Worm (Caenorhabditis elegans) whole organism, young adult: ENCODE measurements around the gene str-23.
"Not testable (repeated sequence)": the region's sequence is repeated elsewhere in the genome, so short reads cannot be mapped to it uniquely, and the experiment has no call there.

Experiments
- B0261.1 ChIP-seq: sonication (generic microtip); optimal IDR thresholded peaks from 2 replicates; lab custom pipeline; 2016; ENCODE audit warnings: mild to moderate bottlenecking, missing genetic modification characterization, moderate library complexity, missing compliant biosample characterization
- C06A6.2 ChIP-seq: fragments of 200-800 bp; sonication (Bioruptor generic); conservative IDR thresholded peaks from 2 replicates; pipeline ENCODE4 v1.3.6; 2022; ENCODE audit warnings: missing genetic modification characterization, missing compliant biosample characterization
- F52B5.7 ChIP-seq: sonication (generic microtip); optimal IDR thresholded peaks from 2 replicates; lab custom pipeline; 2016; ENCODE audit warnings: mild to moderate bottlenecking, missing genetic modification characterization, missing compliant biosample characterization
- K12H6.12 ChIP-seq: fragments of 200-800 bp; sonication (Bioruptor generic); optimal IDR thresholded peaks from 2 replicates; lab custom pipeline; 2018; ENCODE audit warnings: mild to moderate bottlenecking, missing genetic modification characterization, missing compliant biosample characterization
- ama-1 ChIP-seq, 3 experiments: fragments of 150-350 bp in 1 of 3; sonication (generic microtip) in 2 of 3; optimal IDR thresholded peaks; 2 replicates each; lab custom pipeline; 2014 to 2018; ENCODE audit warnings: missing biosample characterization in 2 of 3, missing genetic modification characterization in 2 of 3, missing genetic modification reagents in 2 of 3
- fkh-3 ChIP-seq: sonication (generic microtip); optimal IDR thresholded peaks from 2 replicates; lab custom pipeline; 2016; ENCODE audit warnings: mild to moderate bottlenecking, missing genetic modification characterization, missing compliant biosample characterization
- lir-1 ChIP-seq: fragments of 200-800 bp; sonication (Bioruptor generic); conservative IDR thresholded peaks from 2 replicates; pipeline ENCODE4 v1.3.6; 2022; ENCODE audit warnings: missing genetic modification reagents, missing genetic modification characterization, missing compliant biosample characterization
- mel-28 ChIP-seq: sonication (generic microtip); optimal IDR thresholded peaks from 2 replicates; lab custom pipeline; 2016; ENCODE audit warnings: borderline replicate concordance, mild to moderate bottlenecking, missing genetic modification characterization, missing compliant biosample characterization
- nhr-179 ChIP-seq: sonication (generic microtip); optimal IDR thresholded peaks from 2 replicates; lab custom pipeline; 2016; ENCODE audit warnings: mild to moderate bottlenecking, missing genetic modification characterization, missing compliant biosample characterization
- pbrm-1 ChIP-seq: fragments of 200-800 bp; sonication (Bioruptor generic); IDR thresholded peaks from 2 replicates; pipeline ENCODE4 v1.3.6; 2022; ENCODE audit warnings: missing genetic modification reagents, missing genetic modification characterization, missing compliant biosample characterization
- pha-4 ChIP-seq: fragments of 150-350 bp; sonication (generic microtip); optimal IDR thresholded peaks from 2 replicates; lab custom pipeline; 2014; ENCODE audit warnings: missing biosample characterization, missing genetic modification reagents, missing genetic modification characterization
- unc-62 ChIP-seq: fragments of 150-350 bp; optimal IDR thresholded peaks from 2 replicates; lab custom pipeline; 2014; ENCODE audit warnings: missing biosample characterization, missing genetic modification reagents, missing genetic modification characterization

DNA sequence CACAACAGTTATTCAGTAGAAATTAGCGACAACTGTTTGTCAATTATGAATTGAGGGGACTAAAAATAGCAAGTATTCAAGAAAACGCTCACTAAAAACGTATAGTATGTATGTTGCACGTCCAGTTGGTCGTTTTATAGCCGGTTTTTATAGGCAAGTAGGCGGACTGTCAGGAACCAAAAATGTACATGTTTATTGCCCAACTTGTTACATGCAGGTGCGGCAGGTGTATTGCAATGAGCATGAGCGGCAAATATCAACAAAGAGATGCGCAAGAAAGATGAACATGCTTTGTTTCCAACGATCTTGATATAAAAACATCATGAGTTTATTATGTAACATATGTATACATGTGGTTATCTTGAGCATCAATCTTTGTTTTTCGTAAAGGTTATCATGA lies 44.9 kb upstream of the str-23 start, which contains the start of gene B0391.14:
- not testable (repeated sequence) for TF ChIP-seq lir-1 (GFP tag; lab: Robert Waterston, UW); pha-4 (tag; lab: Kevin White, UChicago); K12H6.12 (tag; lab: Kevin White, UChicago); unc-62; ama-1 (optimal IDR thresholded peaks at IDR 0.05; lab: Kevin White, UChicago); ama-1 (GFP tag; optimal IDR thresholded peaks at IDR 0.05; lab: Kevin White, UChicago); C06A6.2 (GFP tag; lab: Robert Waterston, UW); nhr-179; B0261.1 (tag; lab: Kevin White, UChicago); F52B5.7; mel-28 (tag; lab: Kevin White, UChicago); fkh-3; pbrm-1
